Fruit fly (Drosophila melanogaster): ENCODE results near the gene Atg4a.

- TF ChIP-seq usp (GFP tag; optimal IDR thresholded peaks at IDR 0.05) (no peak), pan (optimal IDR thresholded peaks at IDR 0.05) (no peak), psq (optimal IDR thresholded peaks at IDR 0.05) (no peak), EcR (GFP tag; optimal IDR thresholded peaks at IDR 0.05) (no peak), CG8478 (optimal IDR thresholded peaks at IDR 0.05) (no peak), Dll (optimal IDR thresholded peaks at IDR 0.05) (no peak)
Measured at dm6 chr2L:1064544-1064943, 16.2 kb upstream of the Atg4a start.

Measured in whole organism.